Fruit fly (Drosophila melanogaster) S2 (cell line): ENCODE measurements around the gene CAH7.

Source experiments
- CG8478 ChIP-seq: fragments of >200 bp; optimal IDR thresholded peaks from 2 replicates; lab custom pipeline; 2018
- CTCF ChIP-seq, 2 experiments: fragments of >200 bp; optimal IDR thresholded peaks; 2 replicates each; lab custom pipeline; 2018

- TF ChIP-seq CG8478 (lab: Kevin White, UChicago) (no peak), CTCF (optimal IDR thresholded peaks at IDR 0.05; lab: Kevin White, UChicago) (no peak)
Observed at dm6 chr3R:10075323-10075788, 36.7 kb upstream of the CAH7 start, which contains the start of gene Alp13.
